Worm (Caenorhabditis elegans) whole organism, L1 larva: ENCODE data around the gene srbc-32.

Experiments
- aha-1 ChIP-seq: fragments of 150-350 bp; optimal IDR thresholded peaks from 2 replicates; lab custom pipeline; 2014; ENCODE audit warnings: missing biosample characterization, missing genetic modification characterization
- ama-1 ChIP-seq: fragments of 150-350 bp; optimal IDR thresholded peaks from 2 replicates; lab custom pipeline; 2014
- ceh-82 ChIP-seq, 3 experiments: fragments of 150-350 bp in 1 of 3; sonication (generic microtip) in 2 of 3; optimal IDR thresholded peaks; 2 replicates each; lab custom pipeline; 2014 to 2017; ENCODE audit warnings: missing biosample characterization in 3 of 3, missing genetic modification characterization in 3 of 3
- ces-1 ChIP-seq: fragments of 150-350 bp; optimal IDR thresholded peaks from 2 replicates; lab custom pipeline; 2014; ENCODE audit warnings: missing biosample characterization, missing genetic modification reagents, missing genetic modification characterization
- dpl-1 ChIP-seq, 3 experiments: fragments of 150-350 bp in 2 of 3; sonication (generic microtip) in 1 of 3; optimal IDR thresholded peaks; 2 replicates each; lab custom pipeline; 2014 to 2017; ENCODE audit warnings: missing biosample characterization in 3 of 3, missing genetic modification characterization in 3 of 3, missing genetic modification reagents in 3 of 3
- fkh-8 ChIP-seq: sonication (generic microtip); optimal IDR thresholded peaks from 2 replicates; lab custom pipeline; 2016; ENCODE audit warnings: mild to moderate bottlenecking, missing genetic modification characterization, missing compliant biosample characterization
- nhr-76 ChIP-seq: sonication (generic microtip); optimal IDR thresholded peaks from 2 replicates; lab custom pipeline; 2017; ENCODE audit warnings: missing biosample characterization, missing genetic modification characterization
- skn-1 ChIP-seq: fragments of 150-350 bp; optimal IDR thresholded peaks from 2 replicates; lab custom pipeline; 2014; ENCODE audit warnings: missing biosample characterization, missing genetic modification characterization
- tlp-1 ChIP-seq: fragments of 150-350 bp; optimal IDR thresholded peaks from 2 replicates; lab custom pipeline; 2014; ENCODE audit warnings: missing biosample characterization, missing genetic modification characterization
- unc-130 ChIP-seq: fragments of 150-350 bp; optimal IDR thresholded peaks from 2 replicates; lab custom pipeline; 2017; ENCODE audit warnings: missing biosample characterization, missing genetic modification characterization, inconsistent platforms
- zag-1 ChIP-seq: fragments of 150-350 bp; optimal IDR thresholded peaks from 2 replicates; lab custom pipeline; 2014; ENCODE audit warnings: missing biosample characterization, missing genetic modification characterization

- no peak for TF ChIP-seq skn-1 (tag; lab: Kevin White, UChicago)
- no peak for TF ChIP-seq dpl-1 (GFP tag; optimal IDR thresholded peaks at IDR 0.05; lab: Kevin White, UChicago)
- no peak for TF ChIP-seq zag-1 (tag; lab: Kevin White, UChicago)
- no peak for TF ChIP-seq nhr-76 (tag; lab: Kevin White, UChicago)
- no peak for TF ChIP-seq fkh-8
- no peak for TF ChIP-seq ces-1
- no peak for TF ChIP-seq aha-1 (tag; lab: Kevin White, UChicago)
- no peak for TF ChIP-seq tlp-1 (tag; lab: Kevin White, UChicago)
- TF ChIP-seq ceh-82 (tag; optimal IDR thresholded peaks at IDR 0.05; lab: Kevin White, UChicago) = no peak
- TF ChIP-seq ama-1 (lab: Kevin White, UChicago) = no peak
- TF ChIP-seq unc-130 (tag; lab: Kevin White, UChicago) = no peak
Observed at ce11 chrV:3442609-3443008, 44.1 kb downstream of the srbc-32 start.
